Worm (Caenorhabditis elegans) whole organism, late embryonic: Measurements from ENCODE around the gene C48B4.12.

Experiments
- C08G9.2 ChIP-seq: sonication (generic microtip); optimal IDR thresholded peaks from 2 replicates; lab custom pipeline; 2016; ENCODE audit warnings: mild to moderate bottlenecking, missing genetic modification characterization, moderate library complexity, missing compliant biosample characterization
- dve-1 ChIP-seq: sonication (generic microtip); optimal IDR thresholded peaks from 2 replicates; lab custom pipeline; 2017; ENCODE audit warnings: antibody characterized with exemption, mild to moderate bottlenecking, missing genetic modification characterization, missing compliant biosample characterization
- elt-2 ChIP-seq: sonication (generic microtip); optimal IDR thresholded peaks from 2 replicates; lab custom pipeline; 2016; ENCODE audit warnings: missing genetic modification reagents, missing genetic modification characterization, missing compliant biosample characterization
- eyg-1 ChIP-seq: sonication (generic microtip); optimal IDR thresholded peaks from 2 replicates; lab custom pipeline; 2016; ENCODE audit warnings: missing genotype, missing genetic modification characterization, missing compliant biosample characterization
- fax-1 ChIP-seq: sonication (generic microtip); optimal IDR thresholded peaks from 2 replicates; lab custom pipeline; 2016; ENCODE audit warnings: missing genotype, missing genetic modification characterization, missing compliant biosample characterization
- hlh-15 ChIP-seq: sonication (generic microtip); optimal IDR thresholded peaks from 2 replicates; lab custom pipeline; 2016; ENCODE audit warnings: missing genetic modification characterization, missing compliant biosample characterization
- hlh-6 ChIP-seq: sonication (generic microtip); optimal IDR thresholded peaks from 2 replicates; lab custom pipeline; 2016; ENCODE audit warnings: missing genotype, missing genetic modification characterization, missing compliant biosample characterization
- lim-6 ChIP-seq: sonication (generic microtip); optimal IDR thresholded peaks from 2 replicates; lab custom pipeline; 2016; ENCODE audit warnings: missing genetic modification characterization, missing compliant biosample characterization
- lin-11 ChIP-seq: fragments of 200-800 bp; sonication (Bioruptor generic); optimal IDR thresholded peaks from 2 replicates; lab custom pipeline; 2018; ENCODE audit warnings: mild to moderate bottlenecking, missing genetic modification characterization, missing compliant biosample characterization
- odd-2 ChIP-seq: sonication (generic microtip); optimal IDR thresholded peaks from 2 replicates; lab custom pipeline; 2017; ENCODE audit warnings: antibody characterized with exemption, mild to moderate bottlenecking, missing genetic modification characterization, missing compliant biosample characterization
- pag-3 ChIP-seq: sonication (generic microtip); optimal IDR thresholded peaks from 2 replicates; lab custom pipeline; 2016; ENCODE audit warnings: missing compliant biosample characterization, missing genetic modification characterization, borderline replicate concordance
- rnt-1 ChIP-seq: sonication (generic microtip); optimal IDR thresholded peaks from 2 replicates; lab custom pipeline; 2016; ENCODE audit warnings: missing genetic modification characterization, missing compliant biosample characterization
- tbx-2 ChIP-seq: sonication (generic microtip); optimal IDR thresholded peaks from 2 replicates; lab custom pipeline; 2016; ENCODE audit warnings: missing genetic modification characterization, missing compliant biosample characterization
- unc-3 ChIP-seq, 2 experiments: fragments of 200-800 bp in 1 of 2; sonication (Bioruptor generic) in 1 of 2; sonication (generic microtip) in 1 of 2; conservative IDR thresholded peaks in 1 of 2; optimal IDR thresholded peaks in 1 of 2; 2 replicates each; pipeline versions ENCODE4 v1.3.6 to Lab custom; 2016 to 2022; ENCODE audit warnings: missing compliant biosample characterization in 2 of 2, missing genetic modification characterization in 2 of 2, missing genetic modification reagents in 1 of 2

DNA sequence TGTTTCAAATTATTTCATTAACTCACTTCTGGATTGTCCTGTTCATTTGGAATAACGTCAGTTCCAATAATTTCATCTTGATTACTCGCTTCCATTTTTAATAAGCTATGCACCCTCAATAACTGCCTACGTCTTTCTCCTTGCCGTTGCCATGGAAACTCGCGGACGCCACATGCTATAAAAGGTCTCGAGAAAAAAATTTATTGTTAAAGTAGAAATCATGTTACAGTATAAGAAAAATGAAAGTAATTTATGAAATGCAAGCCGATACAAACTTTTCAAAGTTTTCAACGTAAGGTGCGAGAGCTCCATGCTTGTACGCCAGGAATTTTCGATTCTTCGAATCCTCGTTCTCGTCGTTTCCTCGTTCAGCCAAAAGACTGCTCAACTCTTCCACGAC lies 15.0 kb downstream of the C48B4.12 start, which contains the start of gene bbs-4:
- no peak for TF ChIP-seq dve-1 (tag; lab: Kevin White, UChicago)
- no peak for TF ChIP-seq fax-1 (tag; lab: Kevin White, UChicago)
- no peak for TF ChIP-seq eyg-1 (tag; lab: Kevin White, UChicago)
- TF ChIP-seq lim-6 (tag; lab: Kevin White, UChicago) = no peak
- no peak for TF ChIP-seq hlh-6 (tag; lab: Kevin White, UChicago)
- TF ChIP-seq unc-3 (GFP tag; conservative IDR thresholded peaks at IDR 0.05; lab: Robert Waterston, UW) = no peak
- no peak for TF ChIP-seq unc-3 (tag; optimal IDR thresholded peaks at IDR 0.05; lab: Kevin White, UChicago)
- no peak for TF ChIP-seq elt-2
- no peak for TF ChIP-seq lin-11 (tag; lab: Kevin White, UChicago)
- TF ChIP-seq odd-2 = no peak
- TF ChIP-seq pag-3 (tag; lab: Kevin White, UChicago) = no peak
- no peak for TF ChIP-seq hlh-15 (tag; lab: Kevin White, UChicago)
- no peak for TF ChIP-seq C08G9.2 (tag; lab: Kevin White, UChicago)
- TF ChIP-seq rnt-1 (tag; lab: Kevin White, UChicago) = no peak
- no peak for TF ChIP-seq tbx-2 (tag; lab: Kevin White, UChicago)
